Fruit fly (Drosophila melanogaster): ENCODE results near the gene CG4995.

CG4995 gene

dm6 chr2L:10362408-10363067 lies 40.3 kb downstream of the CG4995 start, which contains the start of the genes Cand1 and pim (continued):
- TF ChIP-seq sd (tag; optimal IDR thresholded peaks at IDR 0.05) (peak; percentile 50), MBD-R2 (GFP tag; IDR thresholded peaks at IDR 0.05) (peak; percentile 28; the same call in 1 of the 2 replicates), ssp (GFP tag; IDR thresholded peaks at IDR 0.05) (peak; percentile 29; the same call in 1 of the 2 replicates), trem (tag; optimal IDR thresholded peaks at IDR 0.05) (peak; percentile 81), CG30020 (tag; optimal IDR thresholded peaks at IDR 0.05) (peak; percentile 97), CG30403 (GFP tag; optimal IDR thresholded peaks at IDR 0.05) (peak; percentile 3), CG10267 (tag; optimal IDR thresholded peaks at IDR 0.05) (peak; percentile 54), CG4820 (GFP tag; optimal IDR thresholded peaks at IDR 0.05) (no peak), CG10543 (GFP tag; optimal IDR thresholded peaks at IDR 0.05) (no peak), CG10366 (GFP tag; IDR thresholded peaks at IDR 0.05) (no peak), corto (GFP tag; optimal IDR thresholded peaks at IDR 0.05) (no peak), YL-1 (GFP tag; optimal IDR thresholded peaks at IDR 0.05) (peak; percentile 52), zfh2 (GFP tag; optimal IDR thresholded peaks at IDR 0.05) (no peak), BEAF-32 (GFP tag; optimal IDR thresholded peaks at IDR 0.05) (peak; percentile 77), inv (GFP tag; IDR thresholded peaks at IDR 0.05; ENCODE audit: partially characterized antibody) (peak; percentile 55), CG5953 (GFP tag; IDR thresholded peaks at IDR 0.05) (no peak), br (optimal IDR thresholded peaks at IDR 0.05) (no peak), Blimp-1 (GFP tag; optimal IDR thresholded peaks at IDR 0.05) (no peak), CG1647 (GFP tag; optimal IDR thresholded peaks at IDR 0.05) (no peak), pfk (GFP tag; optimal IDR thresholded peaks at IDR 0.05) (peak; percentile 90), Scr (GFP tag; IDR thresholded peaks at IDR 0.05; ENCODE audit: partially characterized antibody) (peak; percentile 80), Bgb (GFP tag; IDR thresholded peaks at IDR 0.05; ENCODE audit: partially characterized antibody) (peak; percentile 65), Fer2 (tag; optimal IDR thresholded peaks at IDR 0.05) (no peak), CG34224 (GFP tag; IDR thresholded peaks at IDR 0.05; ENCODE audit: partially characterized antibody) (peak; percentile 71; the same call in 2 of the 3 replicates), gfzf (GFP tag; optimal IDR thresholded peaks at IDR 0.05) (peak; percentile 78), knrl (GFP tag; IDR thresholded peaks at IDR 0.05; ENCODE audit: partially characterized antibody) (peak; percentile 75), Med (GFP tag) (peak; percentile 17), CoRest (tag; optimal IDR thresholded peaks at IDR 0.05) (peak; percentile 59), Asciz (GFP tag; optimal IDR thresholded peaks at IDR 0.05) (no peak), Usf (GFP tag; optimal IDR thresholded peaks at IDR 0.05) (no peak), schlank (tag; optimal IDR thresholded peaks at IDR 0.05) (no peak), PHDP (tag; optimal IDR thresholded peaks at IDR 0.05) (peak; percentile 8), CG17829 (tag; optimal IDR thresholded peaks at IDR 0.05) (peak; percentile 69), dpn (GFP tag; optimal IDR thresholded peaks at IDR 0.05) (peak in 1 of 2 experiments; percentile 12), BtbVII (GFP tag; optimal IDR thresholded peaks at IDR 0.05) (no peak), CrebB (tag; optimal IDR thresholded peaks at IDR 0.05) (no peak), CG10147 (GFP tag; optimal IDR thresholded peaks at IDR 0.05) (peak; percentile 25), sr (GFP tag; IDR thresholded peaks at IDR 0.05) (no peak), CG14860 (GFP tag; IDR thresholded peaks at IDR 0.05; ENCODE audit: partially characterized antibody) (0 out of 3 replicates have a peak, but pooled peaks have one; percentile 12), Hr3 (GFP tag; optimal IDR thresholded peaks at IDR 0.05) (no peak), CG8924 (tag; optimal IDR thresholded peaks at IDR 0.05) (peak; percentile 42), CG8290 (GFP tag; optimal IDR thresholded peaks at IDR 0.05) (no peak), CG8290 (tag; optimal IDR thresholded peaks at IDR 0.05) (no peak), HLH4C (GFP tag; IDR thresholded peaks at IDR 0.05; ENCODE audit: partially characterized antibody) (peak; percentile 54; the same call in 1 of the 3 replicates), CG15601 (tag; optimal IDR thresholded peaks at IDR 0.05) (peak; percentile 62), CG7839 (tag; optimal IDR thresholded peaks at IDR 0.05) (no peak), CG13287 (GFP tag; IDR thresholded peaks at IDR 0.05; ENCODE audit: partially characterized antibody) (peak; percentile 79), slbo (GFP tag; IDR thresholded peaks at IDR 0.05) (peak; percentile 55; the same call in 1 of the 2 replicates)
